Fruit fly (Drosophila melanogaster): ENCODE measurements around the gene CG6204.

Gene CG6204

dm6 chr3R:24186188-24186587, 7.4 kb upstream of the CG6204 start, which contains the start of gene mora:
TSS of gene mora (plus strand) at chr3R:24186359.
- TF ChIP-seq cic (GFP tag; optimal IDR thresholded peaks at IDR 0.05): no peak
- no peak for TF ChIP-seq CG12768 (GFP tag; optimal IDR thresholded peaks at IDR 0.05)
- TF ChIP-seq pad (GFP tag; optimal IDR thresholded peaks at IDR 0.05): no peak
- TF ChIP-seq CG7045 (GFP tag; optimal IDR thresholded peaks at IDR 0.05): no peak
- no peak for TF ChIP-seq Mnt (GFP tag; optimal IDR thresholded peaks at IDR 0.05)
- TF ChIP-seq Crg-1 (GFP tag; optimal IDR thresholded peaks at IDR 0.05): no peak
- no peak for TF ChIP-seq toe (GFP tag; optimal IDR thresholded peaks at IDR 0.05)
- no peak for TF ChIP-seq CG14711 (tag; optimal IDR thresholded peaks at IDR 0.05)
- TF ChIP-seq CG1620 (GFP tag; optimal IDR thresholded peaks at IDR 0.05): no peak
- TF ChIP-seq CG33017 (tag; optimal IDR thresholded peaks at IDR 0.05): no peak
- TF ChIP-seq CG11617 (GFP tag; optimal IDR thresholded peaks at IDR 0.05): no peak
- no peak for TF ChIP-seq Hr96 (GFP tag; optimal IDR thresholded peaks at IDR 0.05)
- no peak for TF ChIP-seq CG7101 (tag; optimal IDR thresholded peaks at IDR 0.05)
- no peak for TF ChIP-seq bab1 (GFP tag; optimal IDR thresholded peaks at IDR 0.05)

DNA sequence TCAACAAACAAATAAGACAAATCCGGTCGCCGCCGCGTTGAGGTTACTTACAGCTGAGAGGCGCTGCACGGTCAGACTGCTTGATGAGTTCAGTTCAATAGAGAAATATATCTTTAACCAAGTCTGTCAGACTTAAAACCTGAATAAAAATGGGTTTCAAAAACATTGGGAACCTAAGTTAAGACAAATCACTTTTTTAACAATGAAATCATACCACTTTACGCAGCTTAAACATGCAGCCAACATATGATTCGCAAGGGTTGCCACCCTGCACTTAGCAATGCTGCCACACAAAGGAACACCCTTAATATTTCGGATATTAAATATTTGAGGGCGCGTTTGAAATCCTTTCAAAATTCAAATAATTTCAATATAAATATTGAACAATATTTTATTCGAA, 5.0 kb upstream of the CG6204 start, which contains the start of gene CG5515:
TSS of gene CG5515 (minus strand) at position 278 of the 400 bp plus-strand sequence.
- no peak for TF ChIP-seq kay (GFP tag; ENCODE audit: borderline replicate concordance)
- TF ChIP-seq Mnt (GFP tag; optimal IDR thresholded peaks at IDR 0.05): peak; percentile 70
- TF ChIP-seq CG1620 (GFP tag; optimal IDR thresholded peaks at IDR 0.05): peak; percentile 85
- peak; percentile 65 for TF ChIP-seq CG7101 (tag; optimal IDR thresholded peaks at IDR 0.05)
- peak; percentile 65 for TF ChIP-seq CG14711 (tag; optimal IDR thresholded peaks at IDR 0.05)
- TF ChIP-seq toe (GFP tag; optimal IDR thresholded peaks at IDR 0.05): peak; percentile 85
- peak; percentile 70 for TF ChIP-seq Hr96 (GFP tag; optimal IDR thresholded peaks at IDR 0.05)
- peak; percentile 45 for TF ChIP-seq ovo (GFP tag; optimal IDR thresholded peaks at IDR 0.05)
- peak; percentile 18 for TF ChIP-seq cic (GFP tag; optimal IDR thresholded peaks at IDR 0.05)
- TF ChIP-seq CG5204 (GFP tag; optimal IDR thresholded peaks at IDR 0.05): peak; percentile 87
- peak; percentile 57 for TF ChIP-seq CG33017 (tag; optimal IDR thresholded peaks at IDR 0.05)
- peak; percentile 68 for TF ChIP-seq Crg-1 (GFP tag; optimal IDR thresholded peaks at IDR 0.05)
- TF ChIP-seq cnc (optimal IDR thresholded peaks at IDR 0.05): no peak
- TF ChIP-seq pad (GFP tag; optimal IDR thresholded peaks at IDR 0.05): peak; percentile 41
- TF ChIP-seq CG7045 (GFP tag; optimal IDR thresholded peaks at IDR 0.05): peak; percentile 65
- TF ChIP-seq CG11617 (GFP tag; optimal IDR thresholded peaks at IDR 0.05): peak; percentile 89
- TF ChIP-seq Clk (GFP tag; optimal IDR thresholded peaks at IDR 0.05): no peak
- peak; percentile 76 for TF ChIP-seq tj (GFP tag; optimal IDR thresholded peaks at IDR 0.05)
- TF ChIP-seq bab1 (GFP tag; optimal IDR thresholded peaks at IDR 0.05): peak; percentile 96
- TF ChIP-seq CG12768 (GFP tag; optimal IDR thresholded peaks at IDR 0.05): peak; percentile 23

DNA sequence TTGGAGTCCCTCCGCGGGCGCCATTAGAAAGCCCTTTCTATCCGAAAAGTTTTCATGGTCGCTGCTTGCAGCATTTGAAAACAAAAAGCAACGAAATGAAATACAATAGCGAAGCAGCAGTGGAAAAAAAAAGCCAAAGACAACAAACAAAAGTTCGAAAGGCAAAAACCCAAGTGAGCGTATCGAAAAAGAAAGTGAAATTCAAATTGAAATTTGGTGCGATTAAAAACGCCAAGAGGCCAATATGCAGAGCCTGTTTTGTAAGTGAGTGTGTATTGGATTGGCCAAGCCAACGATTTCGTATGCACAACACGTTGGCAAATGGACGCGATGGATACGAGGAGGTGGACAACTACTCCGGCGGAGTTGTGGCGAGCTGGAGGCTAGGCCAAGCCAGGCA, 9.1 kb downstream of the CG6204 start:
- no peak for TF ChIP-seq pad (GFP tag; optimal IDR thresholded peaks at IDR 0.05)
- TF ChIP-seq CG12768 (GFP tag; optimal IDR thresholded peaks at IDR 0.05): no peak
- no peak for TF ChIP-seq cnc (optimal IDR thresholded peaks at IDR 0.05)
- TF ChIP-seq bab1 (GFP tag; optimal IDR thresholded peaks at IDR 0.05): no peak

dm6 chr3R:24203426-24203825, 9.8 kb downstream of the CG6204 start:
- no peak for TF ChIP-seq CG14711 (tag; optimal IDR thresholded peaks at IDR 0.05)
- no peak for TF ChIP-seq CG7101 (tag; optimal IDR thresholded peaks at IDR 0.05)
- no peak for TF ChIP-seq bab1 (GFP tag; optimal IDR thresholded peaks at IDR 0.05)
- no peak for TF ChIP-seq Crg-1 (GFP tag; optimal IDR thresholded peaks at IDR 0.05)
- TF ChIP-seq Clk (GFP tag; optimal IDR thresholded peaks at IDR 0.05): no peak
- no peak for TF ChIP-seq CG1620 (GFP tag; optimal IDR thresholded peaks at IDR 0.05)

DNA sequence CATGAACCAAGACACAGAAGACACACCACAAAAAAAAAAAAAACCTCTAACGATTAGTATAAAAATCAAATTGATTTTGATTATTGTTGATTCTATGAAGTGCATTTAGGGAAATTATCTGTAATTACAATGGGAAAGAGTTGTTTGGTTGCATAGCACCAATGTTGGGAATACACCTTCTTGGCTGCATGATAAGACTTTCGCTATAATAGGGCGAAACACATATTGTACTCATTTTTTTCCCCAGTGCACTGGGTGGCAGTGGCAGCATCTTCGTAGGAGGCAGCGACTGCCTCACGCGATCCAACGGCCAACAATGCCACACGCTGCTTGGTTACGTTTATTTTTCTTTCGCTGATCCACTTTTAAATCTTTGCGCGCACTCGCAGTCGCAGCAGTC, 10.4 kb downstream of the CG6204 start:
- no peak for TF ChIP-seq CG14711 (tag; optimal IDR thresholded peaks at IDR 0.05)
- TF ChIP-seq Hr96 (GFP tag; optimal IDR thresholded peaks at IDR 0.05): no peak
- no peak for TF ChIP-seq Crg-1 (GFP tag; optimal IDR thresholded peaks at IDR 0.05)
- no peak for TF ChIP-seq CG33017 (tag; optimal IDR thresholded peaks at IDR 0.05)
- TF ChIP-seq cnc (optimal IDR thresholded peaks at IDR 0.05): no peak
- TF ChIP-seq CG7101 (tag; optimal IDR thresholded peaks at IDR 0.05): no peak
- no peak for TF ChIP-seq Mnt (GFP tag; optimal IDR thresholded peaks at IDR 0.05)
- no peak for TF ChIP-seq ovo (GFP tag; optimal IDR thresholded peaks at IDR 0.05)
- no peak for TF ChIP-seq CG5204 (GFP tag; optimal IDR thresholded peaks at IDR 0.05)

DNA sequence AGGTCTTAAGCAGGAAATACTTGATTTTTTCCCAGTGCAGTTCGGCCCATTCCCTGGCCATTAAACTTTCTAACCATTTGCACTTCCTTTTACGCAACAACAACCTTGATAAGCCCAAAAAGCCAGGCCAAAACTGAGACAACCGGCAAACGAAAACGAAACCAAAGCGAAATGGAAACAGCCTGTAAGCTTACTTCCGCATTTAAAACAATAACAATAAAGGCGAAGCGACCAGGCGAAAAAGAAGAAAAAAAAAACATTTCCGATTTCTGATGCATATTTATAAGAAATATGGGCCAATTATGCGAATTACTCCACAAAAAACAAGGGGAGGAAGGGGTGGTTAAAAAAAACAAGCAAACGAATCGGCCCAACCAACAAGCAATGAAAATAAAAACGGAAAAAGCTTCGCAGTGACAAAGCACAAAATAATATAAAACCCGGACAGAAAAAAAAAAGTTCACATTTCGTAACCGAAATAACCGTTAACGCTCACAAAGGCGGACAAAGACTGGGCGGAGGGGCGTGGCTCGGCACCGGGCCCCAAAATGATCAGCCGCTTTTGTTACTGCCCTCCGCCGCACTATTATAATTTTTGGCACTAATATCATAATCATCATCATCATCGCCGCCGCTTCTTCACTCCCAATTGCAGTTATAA, 11.7 kb downstream of the CG6204 start:
- TF ChIP-seq cnc (optimal IDR thresholded peaks at IDR 0.05): peak in 1 of 2 experiments; percentile 13
- TF ChIP-seq tj (GFP tag; optimal IDR thresholded peaks at IDR 0.05): peak; percentile 7
- TF ChIP-seq kay (GFP tag; ENCODE audit: borderline replicate concordance): no peak

DNA sequence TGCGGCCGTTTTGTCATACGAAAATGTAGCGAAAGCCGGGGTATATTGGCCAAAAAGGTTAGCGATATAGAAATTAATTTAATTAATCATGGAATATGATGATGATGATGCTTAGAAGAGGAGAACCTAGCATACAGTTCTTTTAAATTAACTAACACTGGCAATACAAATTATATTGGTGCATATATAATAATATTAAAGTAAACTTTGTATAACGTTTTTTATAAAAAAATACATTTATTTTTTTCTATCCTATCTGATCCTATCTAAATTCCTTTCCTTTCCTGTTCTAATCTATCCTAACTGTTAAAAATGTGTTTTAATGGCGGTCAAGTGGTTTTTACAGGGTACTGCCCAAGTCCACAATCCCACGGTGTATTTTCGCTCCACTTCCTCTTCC, 12.3 kb downstream of the CG6204 start:
- no peak for TF ChIP-seq kay (GFP tag; ENCODE audit: borderline replicate concordance)
- TF ChIP-seq pad (GFP tag; optimal IDR thresholded peaks at IDR 0.05): no peak
- TF ChIP-seq cic (GFP tag; optimal IDR thresholded peaks at IDR 0.05): no peak
- no peak for TF ChIP-seq CG7045 (GFP tag; optimal IDR thresholded peaks at IDR 0.05)
- TF ChIP-seq CG12768 (GFP tag; optimal IDR thresholded peaks at IDR 0.05): no peak
- no peak for TF ChIP-seq ovo (GFP tag; optimal IDR thresholded peaks at IDR 0.05)

Measured in whole organism, adult.